Worm (Caenorhabditis elegans) whole organism, L4 larva: Measurements from ENCODE around the gene R166.3.
A peak's percentile ranks its signal among the peaks of the same experiment; 100 is the strongest.

ENCODE experiments used
- D1046.2 ChIP-seq: fragments of 200-800 bp; sonication (Bioruptor generic); IDR thresholded peaks from 2 replicates; pipeline ENCODE4 v1.3.6; 2022; ENCODE audit warnings: missing genetic modification characterization, missing compliant biosample characterization
- F37D6.2 ChIP-seq: sonication (generic microtip); optimal IDR thresholded peaks from 2 replicates; lab custom pipeline; 2016; ENCODE audit warnings: mild to moderate bottlenecking, missing genetic modification characterization, missing compliant biosample characterization
- F44E2.7 ChIP-seq: fragments of 200-800 bp; sonication (Bioruptor generic); IDR thresholded peaks from 2 replicates; pipeline ENCODE4 v2.1.2; 2022; ENCODE audit warnings: missing genetic modification characterization, missing compliant biosample characterization
- F49E8.2 ChIP-seq: sonication (generic microtip); optimal IDR thresholded peaks from 2 replicates; lab custom pipeline; 2016; ENCODE audit warnings: missing compliant biosample characterization, mild to moderate bottlenecking, missing genetic modification characterization, borderline replicate concordance
- Y75B8A.6 ChIP-seq: fragments of 200-800 bp; sonication (Bioruptor generic); IDR thresholded peaks from 2 replicates; pipeline ENCODE4 v1.3.6; 2022; ENCODE audit warnings: missing genetic modification reagents, missing genetic modification characterization, missing compliant biosample characterization
- ZK337.2 ChIP-seq: fragments of 200-800 bp; sonication (Bioruptor generic); IDR thresholded peaks from 2 replicates; pipeline ENCODE4 v1.3.6; 2022; ENCODE audit warnings: missing genetic modification reagents, missing genetic modification characterization, missing compliant biosample characterization
- ceh-20 ChIP-seq: fragments of 200-800 bp; sonication (Bioruptor generic); IDR thresholded peaks from 2 replicates; pipeline ENCODE4 v1.3.6; 2022; ENCODE audit warnings: missing genetic modification reagents, missing genetic modification characterization, missing compliant biosample characterization
- ceh-32 ChIP-seq: sonication (generic microtip); optimal IDR thresholded peaks from 2 replicates; lab custom pipeline; 2016; ENCODE audit warnings: mild to moderate bottlenecking, missing genetic modification characterization, missing compliant biosample characterization; ENCODE audit not compliant: poor library complexity
- ceh-62 ChIP-seq: sonication (generic microtip); optimal IDR thresholded peaks from 2 replicates; lab custom pipeline; 2017; ENCODE audit warnings: missing biosample characterization, missing genetic modification characterization
- ces-1 ChIP-seq: fragments of 150-350 bp; sonication (generic microtip); optimal IDR thresholded peaks from 4 replicates; lab custom pipeline; 2014; ENCODE audit warnings: missing biosample characterization, missing genetic modification reagents, missing genetic modification characterization
- ctbp-1 ChIP-seq: fragments of 200-800 bp; sonication (Bioruptor generic); IDR thresholded peaks from 2 replicates; pipeline ENCODE4 v1.3.6; 2022; ENCODE audit warnings: missing genetic modification reagents, missing genetic modification characterization, missing compliant biosample characterization
- daf-12 ChIP-seq: fragments of 150-350 bp; optimal IDR thresholded peaks from 2 replicates; lab custom pipeline; 2014; ENCODE audit warnings: missing biosample characterization, missing genetic modification reagents, missing genetic modification characterization
- daf-8 ChIP-seq: fragments of 200-800 bp; sonication (Bioruptor generic); IDR thresholded peaks from 2 replicates; pipeline ENCODE4 v1.3.6; 2022; ENCODE audit warnings: missing genetic modification characterization, missing compliant biosample characterization
- dmd-6 ChIP-seq: fragments of 200-800 bp; sonication (Bioruptor generic); IDR thresholded peaks from 2 replicates; pipeline ENCODE4 v1.3.6; 2022; ENCODE audit warnings: missing genetic modification reagents, missing genetic modification characterization, missing compliant biosample characterization
- dpl-1 ChIP-seq: fragments of 150-350 bp; optimal IDR thresholded peaks from 2 replicates; lab custom pipeline; 2014; ENCODE audit warnings: missing biosample characterization, missing genetic modification reagents, missing genetic modification characterization
- duxl-1 ChIP-seq: sonication (generic microtip); optimal IDR thresholded peaks from 2 replicates; lab custom pipeline; 2016; ENCODE audit warnings: mild to moderate bottlenecking, missing genetic modification characterization, moderate library complexity, missing compliant biosample characterization; ENCODE audit not compliant: poor library complexity
- egl-43 ChIP-seq: fragments of 200-800 bp; sonication (Bioruptor generic); IDR thresholded peaks from 2 replicates; pipeline ENCODE4 v1.3.6; 2022; ENCODE audit warnings: missing genetic modification reagents, missing genetic modification characterization, missing compliant biosample characterization
- fkh-10 ChIP-seq: fragments of 150-350 bp; optimal IDR thresholded peaks from 2 replicates; lab custom pipeline; 2014; ENCODE audit warnings: missing biosample characterization, missing genetic modification reagents, missing genetic modification characterization
- hif-1 ChIP-seq, 2 experiments: sonication (generic microtip); optimal IDR thresholded peaks; 2 replicates each; lab custom pipeline; 2016 to 2017; ENCODE audit warnings: missing compliant biosample characterization in 2 of 2, missing genetic modification characterization in 2 of 2, missing genetic modification reagents in 2 of 2, missing genotype in 2 of 2, mild to moderate bottlenecking in 1 of 2
- hlh-30 ChIP-seq: sonication (generic microtip); optimal IDR thresholded peaks from 2 replicates; lab custom pipeline; 2017; ENCODE audit warnings: antibody characterized with exemption, mild to moderate bottlenecking, missing genetic modification characterization, missing compliant biosample characterization; ENCODE audit not compliant: insufficient read depth
- lim-7 ChIP-seq: fragments of 200-800 bp; sonication (Bioruptor generic); IDR thresholded peaks from 2 replicates; pipeline ENCODE4 v1.3.6; 2022; ENCODE audit warnings: missing genetic modification characterization, missing compliant biosample characterization
- lin-15B ChIP-seq: fragments of 150-350 bp; sonication (generic microtip); optimal IDR thresholded peaks from 3 replicates; lab custom pipeline; 2014; ENCODE audit warnings: missing biosample characterization, missing genetic modification characterization
- lin-29 ChIP-seq: fragments of 200-800 bp; sonication (Bioruptor generic); IDR thresholded peaks from 2 replicates; pipeline ENCODE4 v1.3.6; 2022; ENCODE audit warnings: missing genetic modification reagents, missing genetic modification characterization, missing compliant biosample characterization
- lin-38 ChIP-seq: fragments of 200-800 bp; sonication (Bioruptor generic); IDR thresholded peaks from 2 replicates; pipeline ENCODE4 v1.3.6; 2022; ENCODE audit warnings: missing genetic modification reagents, missing genetic modification characterization, missing compliant biosample characterization
- lir-3 ChIP-seq: sonication (generic microtip); optimal IDR thresholded peaks from 2 replicates; lab custom pipeline; 2016; ENCODE audit warnings: mild to moderate bottlenecking, missing genetic modification characterization, missing compliant biosample characterization
- lsy-2 ChIP-seq, 2 experiments: fragments of 150-350 bp in 1 of 2; sonication (generic microtip) in 1 of 2; optimal IDR thresholded peaks; 2 replicates each; lab custom pipeline; 2014 to 2017; ENCODE audit warnings: missing biosample characterization in 2 of 2, missing genetic modification characterization in 2 of 2
- madf-9 ChIP-seq: fragments of 200-800 bp; sonication (Bioruptor generic); conservative IDR thresholded peaks from 2 replicates; pipeline ENCODE4 v1.3.6; 2022; ENCODE audit warnings: missing genetic modification reagents, missing genetic modification characterization, missing compliant biosample characterization
- mdl-1 ChIP-seq, 2 experiments: fragments of 150-350 bp in 1 of 2; sonication (generic microtip) in 1 of 2; optimal IDR thresholded peaks; 2 replicates each; lab custom pipeline; 2014 to 2017; ENCODE audit warnings: missing biosample characterization in 2 of 2, missing genetic modification characterization in 2 of 2
- mdt-29 ChIP-seq: fragments of 200-800 bp; sonication (Bioruptor generic); IDR thresholded peaks from 2 replicates; pipeline ENCODE4 v1.3.6; 2022; ENCODE audit warnings: missing genetic modification reagents, missing genetic modification characterization, missing compliant biosample characterization
- mes-2 ChIP-seq: sonication (generic microtip); optimal IDR thresholded peaks from 2 replicates; lab custom pipeline; 2016; ENCODE audit warnings: missing genotype, mild to moderate bottlenecking, missing genetic modification characterization, missing compliant biosample characterization; ENCODE audit not compliant: poor library complexity, severe bottlenecking
- mxl-2 ChIP-seq: fragments of 200-800 bp; sonication (Bioruptor generic); conservative IDR thresholded peaks from 2 replicates; pipeline ENCODE4 v1.3.6; 2022; ENCODE audit warnings: missing genetic modification reagents, missing genetic modification characterization, missing compliant biosample characterization
- mxl-3 ChIP-seq: fragments of 200-800 bp; sonication (Bioruptor generic); optimal IDR thresholded peaks from 2 replicates; lab custom pipeline; 2018; ENCODE audit warnings: mild to moderate bottlenecking, missing genetic modification characterization, missing compliant biosample characterization
- nhr-111 ChIP-seq: fragments of 200-800 bp; sonication (Bioruptor generic); optimal IDR thresholded peaks from 2 replicates; lab custom pipeline; 2018; ENCODE audit warnings: mild to moderate bottlenecking, missing genetic modification characterization, missing compliant biosample characterization
- nhr-25 ChIP-seq: sonication (generic microtip); optimal IDR thresholded peaks from 2 replicates; lab custom pipeline; 2017; ENCODE audit warnings: missing genetic modification characterization, mild to moderate bottlenecking, missing compliant biosample characterization, antibody characterized with exemption, moderate library complexity, borderline replicate concordance; ENCODE audit not compliant: insufficient read depth
- nhr-28 ChIP-seq: fragments of 150-350 bp; optimal IDR thresholded peaks from 2 replicates; lab custom pipeline; 2014; ENCODE audit warnings: missing biosample characterization, missing genetic modification characterization
- nhr-41 ChIP-seq: fragments of 200-800 bp; sonication (Bioruptor generic); IDR thresholded peaks from 2 replicates; pipeline ENCODE4 v1.3.6; 2022; ENCODE audit warnings: missing genetic modification reagents, missing genetic modification characterization, missing compliant biosample characterization
- nhr-42 ChIP-seq: fragments of 200-800 bp; sonication (Bioruptor generic); IDR thresholded peaks from 2 replicates; pipeline ENCODE4 v1.3.6; 2022; ENCODE audit warnings: missing genetic modification characterization, missing compliant biosample characterization
- nhr-48 ChIP-seq: sonication (generic microtip); optimal IDR thresholded peaks from 2 replicates; lab custom pipeline; 2016; ENCODE audit warnings: mild to moderate bottlenecking, missing genetic modification characterization, missing compliant biosample characterization
- nhr-6 ChIP-seq: fragments of 150-350 bp; optimal IDR thresholded peaks from 2 replicates; lab custom pipeline; 2014; ENCODE audit warnings: missing biosample characterization, missing genetic modification characterization
- nhr-77 ChIP-seq: fragments of 150-350 bp; optimal IDR thresholded peaks from 2 replicates; lab custom pipeline; 2014; ENCODE audit warnings: missing biosample characterization, missing genetic modification characterization
- set-16 ChIP-seq: fragments of 200-800 bp; sonication (Bioruptor generic); IDR thresholded peaks from 2 replicates; pipeline ENCODE4 v1.3.6; 2022; ENCODE audit warnings: missing genetic modification reagents, missing genetic modification characterization, missing compliant biosample characterization
- skn-1 ChIP-seq: fragments of 150-350 bp; optimal IDR thresholded peaks from 2 replicates; lab custom pipeline; 2014; ENCODE audit warnings: missing biosample characterization, missing genetic modification characterization
- snpc-4 ChIP-seq: fragments of 150-350 bp; optimal IDR thresholded peaks from 2 replicates; lab custom pipeline; 2014; ENCODE audit warnings: missing biosample characterization, missing genetic modification characterization
- spr-1 ChIP-seq: sonication (generic microtip); optimal IDR thresholded peaks from 2 replicates; lab custom pipeline; 2016; ENCODE audit warnings: mild to moderate bottlenecking, missing genetic modification characterization, missing compliant biosample characterization
- tag-97 ChIP-seq: fragments of 200-800 bp; sonication (Bioruptor generic); IDR thresholded peaks from 2 replicates; pipeline ENCODE4 v1.3.6; 2022; ENCODE audit warnings: missing genetic modification characterization, missing compliant biosample characterization
- unc-130 ChIP-seq: sonication (generic microtip); optimal IDR thresholded peaks from 2 replicates; lab custom pipeline; 2016; ENCODE audit warnings: missing genetic modification reagents, missing genetic modification characterization, missing compliant biosample characterization
- vab-7 ChIP-seq: fragments of 200-800 bp; sonication (Bioruptor generic); IDR thresholded peaks from 2 replicates; pipeline ENCODE4 v1.3.6; 2022; ENCODE audit warnings: missing genetic modification reagents, missing genetic modification characterization, missing compliant biosample characterization
- zfp-3 ChIP-seq: fragments of 200-800 bp; sonication (Bioruptor generic); conservative IDR thresholded peaks from 2 replicates; pipeline ENCODE4 v1.3.6; 2022; ENCODE audit warnings: missing genetic modification reagents, missing genetic modification characterization, missing compliant biosample characterization
- zip-2 ChIP-seq: fragments of 150-350 bp; optimal IDR thresholded peaks from 2 replicates; lab custom pipeline; 2014; ENCODE audit warnings: missing biosample characterization, missing genetic modification characterization

R166.3 gene

DNA sequence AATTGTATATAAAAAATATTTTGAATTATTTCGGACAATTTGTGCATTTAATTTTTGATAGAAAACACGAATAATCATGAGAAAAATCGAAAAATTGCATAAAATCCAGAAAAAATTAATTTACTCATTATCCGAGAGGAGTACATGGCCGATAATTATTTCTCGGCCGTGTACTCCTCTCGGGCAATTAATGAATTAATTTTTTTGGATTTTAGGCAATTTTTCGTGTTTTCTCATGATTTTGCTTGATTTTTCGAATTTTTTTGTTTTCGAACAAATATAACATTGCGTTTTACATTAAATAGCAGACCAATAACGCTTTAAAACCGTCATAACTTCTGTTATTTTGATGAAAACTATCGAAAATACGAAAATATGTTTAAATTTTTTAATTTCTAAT lies 1.1 kb downstream of the R166.3 start (continued):
- TF ChIP-seq mdl-1 (tag; optimal IDR thresholded peaks at IDR 0.05; lab: Kevin White, UChicago) (no peak), lsy-2 (tag; optimal IDR thresholded peaks at IDR 0.05; lab: Kevin White, UChicago) (peak in 1 of 2 experiments; percentile 75), ZK337.2 (GFP tag; lab: Robert Waterston, UW) (peak; percentile 85), mxl-3 (no peak), lin-29 (GFP tag; lab: Robert Waterston, UW) (no peak), nhr-77 (no peak), dmd-6 (GFP tag; lab: Robert Waterston, UW) (peak; percentile 48), zfp-3 (GFP tag; lab: Robert Waterston, UW) (no peak), nhr-41 (GFP tag; lab: Robert Waterston, UW) (no peak), tag-97 (GFP tag; lab: Robert Waterston, UW) (0 out of 2 replicates have a peak, but pooled peaks have one; percentile 73), F49E8.2 (tag; lab: Kevin White, UChicago) (no peak), dpl-1 (GFP tag; lab: Kevin White, UChicago) (peak; percentile 70), nhr-25 (tag; lab: Kevin White, UChicago) (no peak), mdt-29 (GFP tag; lab: Robert Waterston, UW) (no peak), ceh-20 (no peak), daf-12 (tag; lab: Kevin White, UChicago) (no peak), unc-130 (GFP tag; lab: Kevin White, UChicago) (peak; percentile 63), skn-1 (tag; lab: Kevin White, UChicago) (no peak), hlh-30 (tag; lab: Kevin White, UChicago) (no peak), lin-15B (tag; lab: Kevin White, UChicago) (no peak), D1046.2 (no peak), ces-1 (GFP tag; lab: Kevin White, UChicago) (no peak), set-16 (GFP tag; lab: Robert Waterston, UW) (no peak), madf-9 (GFP tag; lab: Robert Waterston, UW) (peak; percentile 72), daf-8 (GFP tag; lab: Robert Waterston, UW) (no peak), lim-7 (no peak), egl-43 (GFP tag; lab: Robert Waterston, UW) (no peak), F44E2.7 (no peak), snpc-4 (tag; lab: Kevin White, UChicago) (no peak), duxl-1 (peak; percentile 59), ceh-62 (tag; lab: Kevin White, UChicago) (no peak), fkh-10 (no peak), nhr-6 (tag; lab: Kevin White, UChicago) (peak; percentile 30), lir-3 (no peak), mes-2 (tag; lab: Kevin White, UChicago) (peak; percentile 97), lin-38 (GFP tag; lab: Robert Waterston, UW) (peak; percentile 63), vab-7 (GFP tag; lab: Robert Waterston, UW) (no peak), mxl-2 (no peak), nhr-111 (GFP tag; lab: Kevin White, UChicago) (no peak), Y75B8A.6 (GFP tag; lab: Robert Waterston, UW) (no peak), ceh-32 (no peak), nhr-42 (GFP tag; lab: Robert Waterston, UW) (no peak), nhr-48 (tag; lab: Kevin White, UChicago) (no peak), nhr-28 (no peak), hif-1 (tag; optimal IDR thresholded peaks at IDR 0.05; lab: Kevin White, UChicago) (peak in 1 of 2 experiments; percentile 78), zip-2 (tag; lab: Kevin White, UChicago) (no peak), F37D6.2 (tag; lab: Kevin White, UChicago) (no peak), ctbp-1 (no peak), spr-1 (tag; lab: Kevin White, UChicago) (peak; percentile 4)
